Worm (Caenorhabditis elegans) whole organism, dauer: ENCODE data around the gene T28C12.6.

Experiments used
- unc-62 ChIP-seq: sonication (generic microtip); optimal IDR thresholded peaks from 2 replicates; lab custom pipeline; 2017; ENCODE audit warnings: missing biosample characterization, missing genetic modification reagents, missing genetic modification characterization

T28C12.6 gene

DNA sequence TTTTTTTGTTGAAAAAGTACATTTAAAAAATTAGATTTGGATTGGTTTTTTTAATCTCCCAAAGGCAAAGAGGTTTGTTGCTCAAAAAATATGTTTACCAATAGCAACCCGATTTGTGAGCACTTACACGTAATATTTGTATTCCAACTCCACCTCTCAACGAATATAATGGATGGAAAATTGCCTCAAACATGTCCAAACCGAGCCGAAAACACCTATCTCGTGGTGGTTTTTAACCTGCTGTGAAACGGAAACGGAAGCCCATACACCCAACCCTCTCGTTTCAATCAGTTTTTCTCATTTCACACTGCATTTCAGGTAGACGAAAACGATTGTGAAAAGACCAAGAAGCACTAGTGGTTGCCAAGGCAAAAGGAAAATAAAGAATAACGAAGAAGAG lies 19.3 kb downstream of the T28C12.6 start, which contains the start of gene cest-24:
TSS of gene cest-24 (plus strand) at position 301 of the 400 bp plus-strand sequence.
- TF ChIP-seq unc-62 (GFP tag; lab: Kevin White, UChicago), result no peak

DNA sequence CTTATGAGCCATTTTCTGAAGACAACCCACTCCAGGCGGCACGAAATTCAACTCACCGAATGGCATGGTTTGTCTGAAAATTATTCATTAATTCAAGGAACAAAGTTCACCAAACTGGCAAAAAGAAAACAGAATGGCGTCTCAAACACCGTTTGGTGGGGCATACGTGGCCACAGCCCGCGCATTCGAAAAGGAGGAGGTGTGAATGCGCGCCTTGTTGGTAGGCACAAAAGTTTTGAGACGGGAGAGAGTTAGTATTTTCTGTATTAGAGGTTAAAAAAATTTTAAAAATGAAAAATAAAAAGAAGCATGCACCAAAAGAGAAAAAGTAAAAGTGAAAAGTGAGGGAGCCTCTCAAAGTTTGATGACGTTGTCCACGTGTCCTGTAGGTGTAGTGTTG lies 24.0 kb downstream of the T28C12.6 start:
- TF ChIP-seq unc-62 (GFP tag; lab: Kevin White, UChicago), result no peak

DNA sequence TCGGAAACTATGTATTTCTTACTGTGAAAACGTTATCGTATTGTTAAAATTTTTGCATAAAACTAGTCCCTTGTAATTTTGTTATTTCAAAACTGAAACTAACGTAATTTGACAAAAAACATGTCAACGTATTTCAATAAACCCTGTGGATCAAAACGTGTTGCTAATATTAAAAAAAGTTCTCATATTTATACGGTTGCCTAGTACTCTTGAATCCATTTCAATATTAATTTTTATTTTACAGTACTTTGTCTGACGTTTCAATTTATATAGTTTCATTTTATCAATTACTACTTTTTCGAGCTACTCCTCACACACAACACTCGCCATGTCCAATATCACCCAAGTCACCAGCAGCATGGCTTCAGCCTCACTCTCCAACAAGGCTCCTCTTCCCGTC lies 32.4 kb downstream of the T28C12.6 start, which contains the start of gene sago-1:
TSS of gene sago-1 (plus strand) at position 301 of the 400 bp plus-strand sequence.
- no peak for TF ChIP-seq unc-62 (GFP tag; lab: Kevin White, UChicago)

DNA sequence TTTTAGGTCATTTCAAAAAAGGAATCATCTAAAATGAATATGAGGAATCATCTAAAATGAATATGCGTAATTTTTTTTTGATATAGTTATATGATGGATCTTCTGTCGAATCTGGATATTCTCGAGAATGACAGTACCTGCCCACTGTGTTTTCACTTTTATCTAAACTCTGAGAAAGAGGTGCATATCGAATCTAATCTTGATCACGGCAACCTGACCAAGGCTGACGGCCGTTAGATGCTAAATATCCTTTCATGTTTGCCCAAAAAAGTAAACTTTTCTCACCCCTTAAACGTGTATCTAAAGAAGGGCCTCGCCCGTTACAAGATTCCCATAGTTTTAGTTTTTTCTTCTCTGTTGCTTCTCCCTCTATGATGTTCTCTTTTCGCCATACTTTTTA lies 33.5 kb downstream of the T28C12.6 start:
- TF ChIP-seq unc-62 (GFP tag; lab: Kevin White, UChicago), result no peak

DNA sequence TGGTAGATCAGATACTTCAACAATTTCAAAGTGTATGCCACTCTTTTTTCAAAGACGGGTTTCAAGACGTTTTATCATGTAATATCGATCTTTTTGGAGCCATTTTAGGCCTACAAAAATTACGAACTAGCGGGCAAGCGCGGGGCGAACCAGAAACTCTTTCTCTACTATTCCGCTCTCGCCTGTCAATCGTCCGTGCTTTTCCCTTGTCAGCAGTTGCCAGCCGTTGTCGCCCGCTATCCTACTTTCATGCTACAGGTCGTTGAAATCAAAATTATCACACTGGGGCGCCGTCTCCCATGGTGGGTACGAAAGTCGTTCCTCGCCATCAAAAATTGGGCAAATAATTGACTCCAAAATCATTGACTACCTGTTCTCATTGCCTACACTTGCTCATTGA lies 34.9 kb downstream of the T28C12.6 start:
- no peak for TF ChIP-seq unc-62 (GFP tag; lab: Kevin White, UChicago)

DNA sequence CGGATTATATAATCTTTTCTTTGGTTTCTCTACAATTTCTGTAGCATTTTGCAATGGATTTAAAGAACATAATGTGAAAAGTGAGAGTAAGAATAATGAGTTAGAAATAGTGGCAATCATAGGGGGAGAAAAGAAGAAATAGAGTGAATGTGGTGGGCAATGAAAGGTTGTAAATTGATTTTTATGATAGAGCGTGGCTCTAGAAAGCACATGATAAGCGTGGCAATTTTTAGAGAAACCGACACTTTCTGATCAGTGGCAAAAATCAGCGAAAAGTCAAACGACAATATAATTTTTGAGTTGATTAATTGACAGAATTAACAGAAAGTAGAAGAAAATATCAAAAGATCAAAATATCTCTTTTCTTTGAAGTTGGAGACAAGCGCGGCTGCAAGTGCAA lies 43.5 kb downstream of the T28C12.6 start, which contains the start of gene K12B6.9:
TSS of gene K12B6.9 (minus strand) at position 266 of the 400 bp plus-strand sequence.
- TF ChIP-seq unc-62 (GFP tag; lab: Kevin White, UChicago), result no peak

DNA sequence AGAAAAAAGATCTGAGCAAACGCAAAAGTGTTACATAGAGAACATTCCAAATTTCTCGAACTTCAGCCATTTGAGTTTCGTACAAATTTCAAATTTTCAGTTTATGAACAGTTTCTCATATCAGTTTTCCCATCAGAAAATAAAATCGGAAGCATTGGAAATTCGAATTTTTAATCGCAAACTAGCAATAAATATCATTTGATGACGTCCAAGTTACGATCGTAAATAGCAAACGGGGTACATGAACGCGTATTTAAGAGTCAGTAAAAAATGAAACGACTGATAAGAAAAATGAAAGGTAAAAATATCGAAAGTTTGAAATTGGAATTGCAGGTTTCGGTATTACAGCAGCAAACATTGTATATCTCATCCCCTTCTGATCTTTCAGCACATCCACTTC lies 44.6 kb downstream of the T28C12.6 start:
- TF ChIP-seq unc-62 (GFP tag; lab: Kevin White, UChicago), result no peak

DNA sequence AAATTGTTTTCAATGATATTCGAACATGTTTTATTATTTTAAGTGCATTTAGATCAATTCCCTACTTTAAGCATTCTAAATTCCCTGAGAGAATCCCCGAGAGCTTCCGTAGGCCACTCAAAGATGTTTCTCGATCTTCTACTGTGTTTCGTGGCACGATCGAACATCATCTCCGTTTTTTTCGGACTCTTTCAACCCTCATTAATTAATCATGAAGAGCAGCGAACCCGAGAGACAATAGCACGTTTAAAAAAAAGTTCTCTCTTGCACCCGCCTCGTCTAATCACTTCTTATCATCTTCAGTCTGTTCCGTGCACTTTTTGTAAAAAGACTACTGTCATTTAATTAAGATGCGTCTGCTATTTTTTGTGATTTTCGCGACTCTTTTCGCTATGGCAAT lies 47.3 kb downstream of the T28C12.6 start, which contains the start of gene K12B6.11:
TSS of gene K12B6.11 (plus strand) at position 301 of the 400 bp plus-strand sequence.
- no peak for TF ChIP-seq unc-62 (GFP tag; lab: Kevin White, UChicago)

DNA sequence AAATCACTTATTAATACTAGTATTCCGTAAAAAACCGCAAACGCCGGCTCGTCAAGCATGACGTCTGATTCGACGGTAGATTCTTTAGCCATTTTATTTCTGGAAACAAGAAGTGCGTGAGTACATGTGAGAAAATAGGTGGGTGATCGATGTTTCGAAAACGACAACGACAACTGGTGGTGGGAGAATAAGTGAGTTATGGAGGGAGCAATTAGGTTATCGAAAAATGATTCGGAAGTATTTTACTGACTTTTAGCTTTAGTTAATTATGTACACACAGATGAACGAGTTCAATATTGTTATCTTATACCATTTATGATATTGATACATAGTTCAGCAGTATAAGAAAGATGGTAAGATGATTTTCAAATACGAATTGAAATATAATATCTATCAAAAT lies 49.6 kb downstream of the T28C12.6 start, which contains the start of gene srn-1:
TSS of gene srn-1 (minus strand) at position 101 of the 400 bp plus-strand sequence.
- TF ChIP-seq unc-62 (GFP tag; lab: Kevin White, UChicago), result no peak
